Fruit fly (Drosophila melanogaster) S2 (cell line): ENCODE measurements around the gene CG13931.

Source experiments
- CG8478 ChIP-seq: fragments of >200 bp; optimal IDR thresholded peaks from 2 replicates; lab custom pipeline; 2018
- CTCF ChIP-seq, 2 experiments: fragments of >200 bp; optimal IDR thresholded peaks; 2 replicates each; lab custom pipeline; 2018

dm6 chr3L:1730160-1730595, 28.0 kb upstream of the CG13931 start:
- TF ChIP-seq CG8478 (lab: Kevin White, UChicago) (no peak), CTCF (optimal IDR thresholded peaks at IDR 0.05; lab: Kevin White, UChicago) (no peak)
